Fruit fly (Drosophila melanogaster) whole organism, prepupa: Measurements from ENCODE around the gene unc.

Experiments
- CG16779 ChIP-seq: fragments of 200-800 bp; sonication (Bioruptor generic); optimal IDR thresholded peaks from 3 replicates; lab custom pipeline; 2017; ENCODE audit warnings: missing biosample characterization, mild to moderate bottlenecking, missing genetic modification characterization
- CG4318 ChIP-seq: fragments of 200-800 bp; sonication (Bioruptor generic); optimal IDR thresholded peaks from 3 replicates; lab custom pipeline; 2017; ENCODE audit warnings: missing biosample characterization, mild to moderate bottlenecking, missing genetic modification characterization
- CG8632 ChIP-seq: fragments of 200-800 bp; sonication (Bioruptor generic); optimal IDR thresholded peaks from 3 replicates; lab custom pipeline; 2016; ENCODE audit warnings: missing biosample characterization, missing genetic modification characterization
- CG9139 ChIP-seq: fragments of 200-800 bp; sonication (Bioruptor generic); optimal IDR thresholded peaks from 3 replicates; lab custom pipeline; 2017; ENCODE audit warnings: missing biosample characterization, mild to moderate bottlenecking, missing genetic modification characterization
- Eip93F ChIP-seq: fragments of 200-800 bp; sonication (Bioruptor generic); optimal IDR thresholded peaks from 2 replicates; lab custom pipeline; 2016; ENCODE audit warnings: missing biosample characterization, mild to moderate bottlenecking, missing genetic modification characterization
- Hr39 ChIP-seq: fragments of 200-800 bp; sonication (Bioruptor generic); optimal IDR thresholded peaks from 2 replicates; lab custom pipeline; 2016; ENCODE audit warnings: missing biosample characterization, missing genetic modification characterization
- Lpt ChIP-seq: fragments of 200-800 bp; sonication (Bioruptor generic); optimal IDR thresholded peaks from 3 replicates; lab custom pipeline; 2016; ENCODE audit warnings: missing biosample characterization, missing genetic modification characterization
- Smox ChIP-seq: fragments of 200-800 bp; sonication (Bioruptor generic); optimal IDR thresholded peaks from 3 replicates; lab custom pipeline; 2016; ENCODE audit warnings: missing biosample characterization, missing genetic modification characterization
- pdm3 ChIP-seq: fragments of 200-800 bp; sonication (Bioruptor generic); optimal IDR thresholded peaks from 3 replicates; lab custom pipeline; 2016; ENCODE audit warnings: missing biosample characterization, missing genetic modification characterization

- no peak for TF ChIP-seq CG16779
- TF ChIP-seq CG9139 (GFP tag; lab: Kevin White, UChicago), result peak; percentile 64
- no peak for TF ChIP-seq Smox (GFP tag; lab: Kevin White, UChicago)
- no peak for TF ChIP-seq CG8632 (GFP tag; lab: Kevin White, UChicago)
- TF ChIP-seq CG4318 (GFP tag; lab: Kevin White, UChicago), result no peak
- TF ChIP-seq Lpt (GFP tag; lab: Kevin White, UChicago), result no peak
- TF ChIP-seq Eip93F (GFP tag; lab: Kevin White, UChicago), result peak; percentile 60
- TF ChIP-seq pdm3 (GFP tag; lab: Kevin White, UChicago), result no peak
- no peak for TF ChIP-seq Hr39 (GFP tag; lab: Kevin White, UChicago)
Measured at dm6 chrX:21071693-21072357, 44.9 kb downstream of the unc start.
